Fruit fly (Drosophila melanogaster) whole organism, wandering third instar larva: ENCODE results near the gene Polr2I.

ENCODE experiments used
- Abd-B ChIP-seq: fragments of >200 bp; optimal IDR thresholded peaks from 2 replicates; lab custom pipeline; 2017; ENCODE audit warnings: missing biosample characterization, missing genetic modification characterization
- CG32264 ChIP-seq: fragments of 200-800 bp; sonication (Bioruptor generic); optimal IDR thresholded peaks from 2 replicates; lab custom pipeline; 2016; ENCODE audit warnings: missing biosample characterization, missing genetic modification characterization
- CG9705 ChIP-seq: fragments of 200-800 bp; sonication (Bioruptor generic); optimal IDR thresholded peaks from 2 replicates; lab custom pipeline; 2018; ENCODE audit warnings: missing biosample characterization, mild to moderate bottlenecking, missing genetic modification characterization
- Dfd ChIP-seq: fragments of >200 bp; optimal IDR thresholded peaks from 2 replicates; lab custom pipeline; 2017; ENCODE audit warnings: missing biosample characterization, missing genetic modification characterization
- Dif ChIP-seq: fragments of 200-275, 200-300 bp; sonication (Bioruptor generic); optimal IDR thresholded peaks from 2 replicates; lab custom pipeline; 2018; ENCODE audit warnings: missing biosample characterization, missing genetic modification characterization; ENCODE audit not compliant: partially characterized antibody
- HLH106 ChIP-seq: fragments of 200-800 bp; optimal IDR thresholded peaks from 3 replicates; lab custom pipeline; 2019; ENCODE audit warnings: missing biosample characterization, mild to moderate bottlenecking, missing genetic modification characterization, moderate library complexity
- Hnf4 ChIP-seq: fragments of 200-800 bp; sonication (Bioruptor generic); optimal IDR thresholded peaks from 2 replicates; lab custom pipeline; 2016; ENCODE audit warnings: missing biosample characterization, mild to moderate bottlenecking, missing genetic modification characterization
- Hr78 ChIP-seq: fragments of >200 bp; optimal IDR thresholded peaks from 2 replicates; lab custom pipeline; 2017; ENCODE audit warnings: missing biosample characterization, missing genetic modification characterization
- Myc ChIP-seq: fragments of >200 bp; optimal IDR thresholded peaks from 2 replicates; lab custom pipeline; 2017
- OdsH ChIP-seq: fragments of 200-800 bp; sonication (Bioruptor generic); optimal IDR thresholded peaks from 2 replicates; lab custom pipeline; 2016; ENCODE audit warnings: missing biosample characterization, mild to moderate bottlenecking, missing genetic modification characterization
- Rel ChIP-seq, 2 experiments: fragments of 200-800 bp; sonication (Bioruptor generic) in 1 of 2; optimal IDR thresholded peaks; 2 replicates in 1 of 2; 3 replicates in 1 of 2; lab custom pipeline; 2016 to 2019; ENCODE audit warnings: mild to moderate bottlenecking in 2 of 2, missing biosample characterization in 2 of 2, missing genetic modification characterization in 2 of 2, moderate library complexity in 1 of 2
- Sp1 ChIP-seq: fragments of 200-800 bp; sonication (Bioruptor generic); optimal IDR thresholded peaks from 3 replicates; lab custom pipeline; 2019; ENCODE audit warnings: missing biosample characterization, mild to moderate bottlenecking, missing genetic modification characterization, moderate library complexity
- Vsx2 ChIP-seq: fragments of 200-300, 225-300 bp; sonication (Bioruptor generic); optimal IDR thresholded peaks from 2 replicates; lab custom pipeline; 2018; ENCODE audit warnings: missing biosample characterization, missing genetic modification characterization; ENCODE audit not compliant: partially characterized antibody
- br ChIP-seq: fragments of 200-800 bp; sonication (Bioruptor generic); optimal IDR thresholded peaks from 2 replicates; lab custom pipeline; 2016; ENCODE audit warnings: missing biosample characterization, missing genetic modification characterization
- brk ChIP-seq: fragments of 200-800 bp; sonication (Bioruptor generic); optimal IDR thresholded peaks from 2 replicates; lab custom pipeline; 2016; ENCODE audit warnings: missing biosample characterization, mild to moderate bottlenecking, missing genetic modification characterization
- dl ChIP-seq, 2 experiments: fragments of 175-275, 200-275 bp in 1 of 2; fragments of 200-275 bp in 1 of 2; sonication (Bioruptor generic); optimal IDR thresholded peaks; lab custom pipeline; 2018; ENCODE audit warnings: mild to moderate bottlenecking in 2 of 2, missing biosample characterization in 2 of 2, missing genetic modification characterization in 2 of 2, moderate library complexity in 2 of 2; ENCODE audit not compliant: partially characterized antibody in 2 of 2, insufficient read depth in 1 of 2
- dmrt93B ChIP-seq: fragments of 200-800 bp; sonication (Bioruptor generic); optimal IDR thresholded peaks from 2 replicates; lab custom pipeline; 2018; ENCODE audit warnings: missing biosample characterization, mild to moderate bottlenecking, missing genetic modification characterization
- dsf ChIP-seq: sonication (Bioruptor generic); optimal IDR thresholded peaks from 2 replicates; lab custom pipeline; 2016; ENCODE audit warnings: missing biosample characterization, missing genetic modification characterization, borderline replicate concordance
- ey ChIP-seq: fragments of 200-800 bp; sonication (Bioruptor generic); optimal IDR thresholded peaks from 2 replicates; lab custom pipeline; 2016; ENCODE audit warnings: missing biosample characterization, missing genetic modification characterization
- foxo ChIP-seq, 2 experiments: fragments of 200-800 bp; sonication (Bioruptor generic); optimal IDR thresholded peaks; 2 replicates in 1 of 2; 3 replicates in 1 of 2; lab custom pipeline; 2016 to 2017; ENCODE audit warnings: missing biosample characterization in 2 of 2, missing genetic modification characterization in 2 of 2
- h ChIP-seq: fragments of 200-800 bp; sonication (Bioruptor generic); optimal IDR thresholded peaks from 3 replicates; lab custom pipeline; 2016; ENCODE audit warnings: missing biosample characterization, mild to moderate bottlenecking, missing genetic modification characterization
- jim ChIP-seq: fragments of 175-275, 200-325 bp; sonication (Bioruptor generic); optimal IDR thresholded peaks from 2 replicates; lab custom pipeline; 2016; ENCODE audit warnings: missing biosample characterization, mild to moderate bottlenecking, missing genetic modification characterization
- lola ChIP-seq: fragments of >200 bp; optimal IDR thresholded peaks from 2 replicates; lab custom pipeline; 2017; ENCODE audit warnings: missing biosample characterization, missing genetic modification characterization
- pan ChIP-seq: fragments of >200 bp; optimal IDR thresholded peaks from 2 replicates; lab custom pipeline; 2017
- psq ChIP-seq: fragments of 200-800 bp; sonication (Bioruptor generic); optimal IDR thresholded peaks from 3 replicates; lab custom pipeline; 2017; ENCODE audit warnings: missing biosample characterization, mild to moderate bottlenecking, missing genetic modification characterization, moderate library complexity
- rgr ChIP-seq: fragments of 200-800 bp; sonication (Bioruptor generic); optimal IDR thresholded peaks from 3 replicates; lab custom pipeline; 2016; ENCODE audit warnings: missing biosample characterization, mild to moderate bottlenecking, missing genetic modification characterization
- sage ChIP-seq: fragments of 200-800 bp; sonication (Bioruptor generic); optimal IDR thresholded peaks from 2 replicates; lab custom pipeline; 2016; ENCODE audit warnings: missing biosample characterization, mild to moderate bottlenecking, missing genetic modification characterization
- usp ChIP-seq: fragments of >200 bp; optimal IDR thresholded peaks from 2 replicates; lab custom pipeline; 2017; ENCODE audit warnings: missing biosample characterization, missing genetic modification characterization
- woc ChIP-seq: sonication (Bioruptor generic); optimal IDR thresholded peaks from 2 replicates; lab custom pipeline; 2016; ENCODE audit warnings: missing biosample characterization, mild to moderate bottlenecking, missing genetic modification characterization

The Polr2I gene

DNA sequence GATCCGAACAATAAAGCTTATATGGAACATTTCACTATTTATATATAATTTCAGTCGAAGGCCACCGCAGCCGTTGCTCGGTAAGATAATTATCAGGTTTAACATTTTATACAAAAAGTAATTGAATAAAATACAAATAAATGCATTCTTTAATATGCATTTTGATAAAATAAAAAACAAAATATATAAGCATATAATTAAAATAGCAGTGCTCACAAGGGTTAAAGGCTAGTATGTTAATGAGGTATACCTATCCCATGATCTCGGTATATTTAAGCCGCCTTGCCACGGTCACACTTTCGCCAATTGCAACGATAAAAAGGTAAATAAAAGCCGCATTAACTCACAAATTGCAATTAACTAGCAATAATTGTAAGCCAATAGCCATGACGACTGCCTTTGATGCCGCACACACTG, at the start of gene Polr2I:
Gene Polr2I (plus strand): TSS at position 289 of the 417 bp plus-strand sequence.
- TF ChIP-seq rgr (peak; percentile 32), Sp1 (peak; percentile 45), Dif (GFP tag; lab: Kevin White, UChicago) (no peak), foxo (GFP tag; optimal IDR thresholded peaks at IDR 0.05; lab: Kevin White, UChicago) (peak in 1 of 2 experiments; percentile 45), brk (GFP tag; lab: Kevin White, UChicago) (no peak), usp (GFP tag; lab: Kevin White, UChicago) (no peak), br (no peak), dsf (peak; percentile 25), Abd-B (GFP tag; lab: Kevin White, UChicago) (no peak), HLH106 (tag; lab: Kevin White, UChicago) (peak; percentile 60), psq (GFP tag; lab: Kevin White, UChicago) (peak; percentile 9), CG9705 (GFP tag; lab: Kevin White, UChicago) (peak; percentile 37)

DNA sequence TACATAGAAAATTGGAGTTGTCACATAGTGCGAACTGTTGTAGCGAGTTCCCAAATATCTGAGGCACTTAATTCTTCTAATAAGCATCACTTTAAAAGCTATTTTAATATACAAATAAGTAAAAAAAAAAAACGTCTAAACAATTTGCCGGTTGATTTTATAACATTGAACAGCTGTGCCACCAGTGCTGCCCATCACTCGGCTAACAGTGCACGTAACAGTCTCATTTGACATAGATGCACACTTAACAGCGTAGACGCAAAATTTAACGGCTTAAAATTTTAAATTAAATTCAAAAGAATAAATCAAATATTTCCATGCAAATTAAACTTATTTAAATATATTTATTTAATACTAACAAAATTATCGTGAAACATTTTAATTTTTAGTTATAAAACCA, 49.1 kb upstream of the Polr2I start, which contains the start of gene MetRS-m:
Gene MetRS-m (minus strand): TSS at position 171 of the 400 bp plus-strand sequence.
- TF ChIP-seq sage (GFP tag; lab: Kevin White, UChicago): peak; percentile 31
- TF ChIP-seq Sp1: no peak

DNA sequence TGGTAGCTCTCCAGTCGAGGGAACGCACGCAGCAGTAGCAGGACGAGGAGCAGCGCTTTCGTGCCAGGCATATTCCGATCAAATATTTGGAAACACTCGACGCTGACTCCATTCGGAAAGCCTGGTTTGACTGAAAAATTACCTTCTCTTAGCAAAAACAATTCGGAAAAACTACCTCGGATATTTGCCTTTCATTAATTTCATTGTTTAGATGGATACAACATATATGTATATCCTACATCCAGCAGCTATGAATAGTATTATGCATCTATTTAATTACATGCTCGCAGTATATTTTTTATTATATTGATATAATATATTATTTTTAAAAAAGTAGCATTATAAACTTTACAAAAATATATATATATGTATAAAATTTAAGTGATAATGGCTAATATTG, 47.8 kb upstream of the Polr2I start, which contains the start of gene CG14840:
Gene CG14840 (minus strand): TSS at position 101 of the 400 bp plus-strand sequence.
- TF ChIP-seq h (GFP tag; lab: Kevin White, UChicago) (no peak), pan (lab: Kevin White, UChicago) (no peak), ey (GFP tag; lab: Kevin White, UChicago) (no peak), CG9705 (GFP tag; lab: Kevin White, UChicago) (no peak), usp (GFP tag; lab: Kevin White, UChicago) (no peak), Sp1 (no peak), dl (GFP tag; optimal IDR thresholded peaks at IDR 0.05; lab: Kevin White, UChicago; ENCODE audit: insufficient read depth in 1 of 2, partially characterized antibody in 2 of 2) (no peak), Dfd (GFP tag; lab: Kevin White, UChicago) (no peak), Hr78 (GFP tag; lab: Kevin White, UChicago) (no peak), jim (GFP tag; lab: Kevin White, UChicago) (no peak), woc (GFP tag; lab: Kevin White, UChicago) (no peak), Hnf4 (GFP tag; lab: Kevin White, UChicago) (no peak), foxo (GFP tag; optimal IDR thresholded peaks at IDR 0.05; lab: Kevin White, UChicago) (no peak)

DNA sequence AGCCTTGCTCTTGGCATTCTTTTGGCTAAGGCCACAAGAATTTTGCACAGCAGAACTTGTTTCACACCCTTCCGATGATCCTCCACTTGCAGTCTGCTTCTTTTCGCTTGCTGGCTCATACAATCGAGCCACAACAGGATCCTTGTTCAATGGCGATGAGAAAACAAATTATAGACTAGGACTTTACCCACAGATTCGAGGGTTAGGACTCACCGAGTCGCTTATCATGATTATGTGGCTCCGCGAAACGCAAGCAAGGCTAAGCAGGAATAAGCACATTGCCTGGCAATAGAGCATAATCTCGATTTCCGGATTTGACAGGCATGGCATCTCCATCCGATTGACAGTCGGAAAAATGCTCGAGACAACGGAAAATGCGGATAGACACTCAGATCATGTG, 46.8 kb upstream of the Polr2I start, which contains the start of the genes CG14839 and CG14841:
Gene CG14839 (plus strand): TSS at position 301 of the 400 bp plus-strand sequence.
Gene CG14841 (minus strand): TSS at position 332 of the 400 bp plus-strand sequence.
- TF ChIP-seq Dif (GFP tag; lab: Kevin White, UChicago) (no peak), Myc (no peak), ey (GFP tag; lab: Kevin White, UChicago) (no peak), Rel (GFP tag; optimal IDR thresholded peaks at IDR 0.05; lab: Kevin White, UChicago) (no peak), Rel (tag; optimal IDR thresholded peaks at IDR 0.05; lab: Kevin White, UChicago) (no peak), sage (GFP tag; lab: Kevin White, UChicago) (no peak), woc (GFP tag; lab: Kevin White, UChicago) (no peak)
- TF ChIP-seq, all 38 proteins: peak for 0

DNA sequence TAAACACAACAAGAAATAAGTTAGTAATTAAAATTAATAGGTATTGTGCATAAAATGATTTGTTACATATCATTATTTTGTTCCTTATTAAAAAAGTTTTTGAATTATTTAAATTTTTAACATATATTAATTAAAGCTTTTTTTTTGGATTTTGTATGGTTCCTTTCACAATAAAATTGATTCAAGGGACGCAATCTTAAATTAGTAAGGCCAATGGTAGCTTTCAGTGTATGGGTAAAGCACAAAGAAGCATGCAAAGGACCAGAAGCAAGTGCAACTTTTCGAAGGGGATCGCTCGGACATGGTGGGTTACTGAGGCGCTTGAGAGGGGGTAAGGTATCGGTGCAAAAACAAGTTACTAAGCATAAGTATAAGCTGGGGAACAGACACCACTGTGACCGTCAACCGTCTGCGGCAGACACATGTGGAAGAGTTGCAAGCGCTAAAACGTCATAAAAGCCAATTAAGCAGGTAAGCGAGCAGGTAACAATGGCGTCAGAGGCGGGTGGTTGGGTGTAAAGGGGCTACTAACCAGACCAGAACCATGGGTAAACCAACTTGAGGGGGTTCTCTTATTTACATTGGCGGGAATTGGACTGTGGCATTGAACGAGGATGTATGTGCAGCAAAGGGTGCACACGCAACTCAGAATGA, 33.2 kb upstream of the Polr2I start:
- TF ChIP-seq Sp1 (peak; percentile 74), CG32264 (GFP tag; lab: Kevin White, UChicago) (no peak), Vsx2 (GFP tag; lab: Kevin White, UChicago) (peak; percentile 92), HLH106 (tag; lab: Kevin White, UChicago) (peak; percentile 49), Dif (GFP tag; lab: Kevin White, UChicago) (peak; percentile 52), lola (GFP tag; lab: Kevin White, UChicago) (no peak), CG9705 (GFP tag; lab: Kevin White, UChicago) (no peak), foxo (GFP tag; optimal IDR thresholded peaks at IDR 0.05; lab: Kevin White, UChicago) (peak in 1 of 2 experiments; percentile 59), br (no peak), jim (GFP tag; lab: Kevin White, UChicago) (no peak), dmrt93B (GFP tag; lab: Kevin White, UChicago) (peak; percentile 0), psq (GFP tag; lab: Kevin White, UChicago) (peak; percentile 64), usp (GFP tag; lab: Kevin White, UChicago) (no peak), OdsH (GFP tag; lab: Kevin White, UChicago) (peak; percentile 61)
